Worm (Caenorhabditis elegans): Measurements from ENCODE around the gene irk-1.

Gene irk-1

ce11 chrX:6795843-6796521 is 18.1 kb upstream of the irk-1 start:
- no peak for TF ChIP-seq unc-62 (GFP tag; optimal IDR thresholded peaks at IDR 0.05)

DNA sequence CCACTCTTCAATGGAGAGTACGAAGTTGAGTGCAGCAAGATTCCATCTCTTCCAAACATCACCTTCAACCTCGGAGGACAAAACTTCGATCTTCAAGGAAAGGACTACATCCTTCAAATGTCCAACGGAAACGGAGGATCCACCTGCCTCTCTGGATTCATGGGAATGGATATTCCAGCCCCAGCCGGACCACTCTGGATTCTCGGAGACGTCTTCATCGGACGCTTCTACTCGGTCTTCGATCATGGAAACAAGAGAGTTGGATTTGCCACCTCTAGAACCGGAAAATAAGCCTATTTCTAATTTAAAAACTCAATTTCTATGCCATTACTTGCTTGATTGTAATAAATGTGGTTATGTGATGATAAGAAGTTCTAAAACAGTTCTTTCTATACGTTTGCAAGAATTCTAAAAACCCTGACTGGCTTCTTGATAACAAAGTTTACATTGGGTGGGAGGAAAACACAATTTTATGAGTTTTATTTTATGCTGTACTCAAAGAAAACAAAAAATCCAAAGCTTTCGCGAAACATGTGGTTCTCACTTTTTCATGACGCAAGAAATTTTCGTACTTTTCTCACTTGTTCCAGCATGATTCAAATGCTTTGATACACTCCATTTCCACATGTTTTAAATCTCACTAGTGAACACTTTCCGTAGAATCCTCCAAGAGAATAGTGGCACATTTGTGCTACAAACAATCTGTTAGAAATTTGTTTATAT is 14.5 kb upstream of the irk-1 start:
- no peak for TF ChIP-seq unc-62 (GFP tag; optimal IDR thresholded peaks at IDR 0.05)

- no peak for TF ChIP-seq unc-62 (GFP tag; optimal IDR thresholded peaks at IDR 0.05)
These were observed 13.1 kb upstream of the irk-1 start, which contains the start of gene asp-3 for ce11 chrX:6790986-6791385. Gene asp-3 (plus strand): TSS chrX:6791064.

DNA sequence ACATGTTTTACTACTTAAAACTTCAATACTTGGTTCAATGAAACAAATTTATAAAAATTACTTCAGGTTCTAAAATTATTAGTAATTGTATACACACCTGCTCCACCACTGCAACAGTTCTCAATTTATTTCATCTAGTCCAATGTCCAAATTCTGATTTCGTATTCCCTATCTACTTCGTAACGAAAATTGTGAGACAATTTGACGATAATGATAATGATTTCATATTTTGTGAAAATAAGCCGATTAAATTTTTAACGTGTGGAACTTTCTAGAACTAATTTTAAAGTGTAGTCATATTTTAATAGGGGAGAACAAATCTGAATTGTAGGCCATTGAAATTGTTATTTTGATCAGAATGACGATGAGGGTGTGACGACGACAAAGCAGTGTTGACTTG is 12.5 kb upstream of the irk-1 start:
- no peak for TF ChIP-seq unc-62 (GFP tag; optimal IDR thresholded peaks at IDR 0.05)

DNA sequence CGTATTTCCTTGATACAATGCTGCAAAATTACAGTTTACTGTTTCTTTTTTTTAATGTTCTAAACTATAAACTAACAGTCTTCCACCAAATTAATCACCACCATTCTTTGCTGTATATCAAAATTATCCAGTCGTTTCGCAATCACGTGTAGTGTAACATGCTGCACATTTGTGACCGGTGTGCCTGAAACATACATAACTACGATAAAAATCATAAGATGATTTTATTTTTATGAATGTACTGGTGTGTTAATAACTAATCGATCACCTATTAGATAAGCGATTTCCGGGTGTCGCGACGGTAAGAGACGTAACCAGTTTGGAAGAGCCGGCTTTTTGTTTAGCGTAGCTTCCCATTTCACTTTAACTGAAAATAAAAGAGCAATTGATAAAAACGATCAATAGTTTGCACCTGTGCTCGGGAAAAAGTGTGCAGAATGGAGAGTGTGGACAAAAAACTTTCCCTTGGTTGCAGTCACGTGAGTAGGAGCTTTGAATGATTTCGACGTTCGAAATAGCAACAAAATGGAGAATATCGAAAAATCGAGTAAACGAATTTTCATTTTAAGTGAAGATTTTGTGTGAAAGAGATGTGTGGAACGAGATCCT is 11.2 kb upstream of the irk-1 start, which contains the start of gene sgca-1:
sgca-1 (minus strand) TSS at position 584 of the 609 bp plus-strand sequence.
- TF ChIP-seq unc-62 (GFP tag; optimal IDR thresholded peaks at IDR 0.05) = no peak

ce11 chrX:6784181-6784580 is 6.3 kb upstream of the irk-1 start, which contains the start of gene bgal-2:
Gene bgal-2 (plus strand): TSS chrX:6784411.
- no peak for TF ChIP-seq unc-62 (GFP tag; optimal IDR thresholded peaks at IDR 0.05)

ce11 chrX:6782857-6783256 is 4.9 kb upstream of the irk-1 start, which contains the start of gene idpp-6:
Gene idpp-6 (plus strand): TSS chrX:6783157.
- no peak for TF ChIP-seq unc-62 (GFP tag; optimal IDR thresholded peaks at IDR 0.05)

ce11 chrX:6761688-6762185 is 16.2 kb downstream of the irk-1 start, which contains the start of gene abts-4:
Gene abts-4 (minus strand): TSS chrX:6761738.
- TF ChIP-seq unc-62 (GFP tag; optimal IDR thresholded peaks at IDR 0.05) = no peak

DNA sequence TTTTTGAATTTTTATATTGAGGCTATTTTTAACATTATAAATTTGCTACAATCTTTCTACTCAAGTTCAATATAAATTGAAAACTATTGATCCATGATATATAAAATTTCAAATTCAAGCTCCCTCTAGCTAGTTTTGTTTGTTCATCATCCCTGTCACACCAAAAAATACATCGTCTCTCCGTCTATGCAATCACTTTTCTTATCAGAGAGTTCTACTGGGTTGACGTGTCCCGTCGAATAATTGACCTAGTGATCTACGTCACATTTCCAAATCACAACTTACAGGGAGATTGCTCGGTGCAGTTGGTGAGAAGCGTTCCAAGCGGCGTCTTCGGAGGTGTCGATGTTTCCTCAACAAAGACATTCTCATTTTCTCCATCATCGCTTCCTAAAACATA is 16.7 kb downstream of the irk-1 start:
- no peak for TF ChIP-seq unc-62 (GFP tag; optimal IDR thresholded peaks at IDR 0.05)

- no peak for TF ChIP-seq unc-62 (GFP tag; optimal IDR thresholded peaks at IDR 0.05)
These were observed 27.8 kb downstream of the irk-1 start for ce11 chrX:6750145-6750544.

ce11 chrX:6749124-6749822 is 28.6 kb downstream of the irk-1 start:
- TF ChIP-seq unc-62 (GFP tag; optimal IDR thresholded peaks at IDR 0.05) = no peak

- TF ChIP-seq unc-62 (GFP tag; optimal IDR thresholded peaks at IDR 0.05) = no peak
These were observed 30.0 kb downstream of the irk-1 start for ce11 chrX:6747906-6748356.

ce11 chrX:6746849-6747248 is 31.1 kb downstream of the irk-1 start:
- no peak for TF ChIP-seq unc-62 (GFP tag; optimal IDR thresholded peaks at IDR 0.05)

DNA sequence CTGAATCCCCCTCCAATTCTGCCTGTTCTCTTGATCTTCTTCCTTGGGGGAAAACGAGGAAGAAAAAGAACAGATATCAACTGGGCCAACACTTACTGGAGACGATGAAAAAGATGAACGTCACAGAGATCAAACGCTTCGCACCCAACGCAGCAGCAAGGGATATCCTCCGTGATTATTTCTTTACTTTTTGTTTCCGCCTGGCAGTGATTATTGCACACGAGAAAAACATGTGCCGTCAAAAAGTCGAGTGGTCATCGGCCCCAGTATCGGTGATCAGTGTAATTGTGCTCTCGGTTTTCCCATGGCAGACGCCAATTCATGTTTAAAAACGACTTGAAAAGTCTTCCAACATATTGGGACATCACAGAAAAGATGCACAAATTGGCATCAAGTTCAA is 32.4 kb downstream of the irk-1 start:
- no peak for TF ChIP-seq unc-62 (GFP tag; optimal IDR thresholded peaks at IDR 0.05)

DNA sequence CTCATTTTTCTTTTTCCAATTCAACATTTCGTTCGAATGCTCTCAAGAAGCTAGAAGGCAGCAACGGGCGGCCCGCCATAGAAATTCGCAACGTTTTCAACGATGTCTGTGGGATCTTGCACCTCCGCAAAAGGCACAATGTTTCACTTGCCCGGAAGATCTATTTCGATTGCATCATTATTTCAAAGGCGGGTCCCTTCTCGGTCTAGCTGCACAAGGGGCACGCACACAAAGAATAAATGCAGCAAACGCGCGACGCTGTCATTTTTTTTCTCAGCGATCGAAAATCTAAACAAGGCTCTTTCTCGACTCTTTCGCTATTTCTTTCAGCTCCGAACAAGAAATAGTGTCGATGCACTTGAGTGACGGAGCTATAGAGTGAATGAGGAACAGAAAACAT is 32.9 kb downstream of the irk-1 start:
- no peak for TF ChIP-seq unc-62 (GFP tag; optimal IDR thresholded peaks at IDR 0.05)

- no peak for TF ChIP-seq unc-62 (GFP tag; optimal IDR thresholded peaks at IDR 0.05)
These were observed 33.4 kb downstream of the irk-1 start for ce11 chrX:6744537-6744936.

Data from whole organism, dauer.